Fruit fly (Drosophila melanogaster): ENCODE results near the gene CG33710.

Gene CG33710

DNA sequence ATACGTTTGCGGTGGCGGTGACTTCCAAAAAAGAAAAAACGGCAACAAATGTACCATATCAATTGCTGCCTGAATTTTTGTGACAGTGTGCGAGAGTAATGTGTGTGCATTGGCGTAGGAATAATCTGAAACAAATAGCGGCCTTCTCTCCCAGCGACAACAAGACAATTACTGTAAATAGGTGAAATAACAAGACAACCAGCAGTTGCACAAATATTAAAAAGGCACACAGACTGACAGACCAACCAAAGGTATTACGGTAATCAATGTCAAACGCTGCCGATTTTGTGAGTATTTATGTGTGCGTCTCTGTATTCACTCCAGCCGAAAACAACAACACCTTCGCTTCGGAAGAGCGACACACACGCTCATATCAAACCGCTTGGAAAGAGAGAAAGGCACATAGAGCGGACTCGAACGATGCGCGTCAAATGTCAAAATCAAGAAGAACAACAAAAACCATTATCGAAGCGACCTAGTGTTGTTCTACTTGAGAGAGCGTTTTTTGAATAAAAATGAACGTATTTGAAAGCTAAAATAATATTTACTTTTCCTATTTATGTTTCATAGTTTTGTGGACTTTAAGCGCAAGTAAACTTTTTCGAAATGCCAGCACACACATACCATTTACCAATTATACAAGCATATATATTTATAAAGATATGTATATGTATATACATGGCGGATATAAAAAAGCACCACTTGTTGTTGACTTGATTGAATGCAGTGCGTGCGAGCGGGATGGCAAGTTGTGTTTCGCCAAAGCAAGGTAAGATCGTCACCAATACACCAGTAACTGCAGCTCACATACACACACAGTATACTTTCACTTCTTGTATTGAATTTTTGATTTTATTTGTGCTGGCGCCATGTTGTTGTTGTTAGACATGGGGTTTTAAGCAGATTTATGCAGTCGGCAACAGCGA, 45.5 kb downstream of the CG33710 start (continued):
- peak; percentile 42; the same call in 2 of the 3 replicates for TF ChIP-seq CG34422 (GFP tag; IDR thresholded peaks at IDR 0.05)
- TF ChIP-seq ash1 (GFP tag; optimal IDR thresholded peaks at IDR 0.05), result peak; percentile 32
- peak; percentile 16 for TF ChIP-seq Six4 (GFP tag; optimal IDR thresholded peaks at IDR 0.05)
- no peak for TF ChIP-seq nerfin-2 (GFP tag; IDR thresholded peaks at IDR 0.05; ENCODE audit: partially characterized antibody)
- peak; percentile 75 for TF ChIP-seq pnt (GFP tag; optimal IDR thresholded peaks at IDR 0.05)
- no peak for TF ChIP-seq run (tag; optimal IDR thresholded peaks at IDR 0.05)
- TF ChIP-seq hth (optimal IDR thresholded peaks at IDR 0.05), result no peak
- TF ChIP-seq abd-A (tag; optimal IDR thresholded peaks at IDR 0.05), result peak; percentile 65
- peak; percentile 27 for TF ChIP-seq CG7839 (tag; optimal IDR thresholded peaks at IDR 0.05)
- TF ChIP-seq CG17829 (tag; optimal IDR thresholded peaks at IDR 0.05), result peak; percentile 20
- TF ChIP-seq vnd (GFP tag; IDR thresholded peaks at IDR 0.05; ENCODE audit: partially characterized antibody), result no peak
- peak; percentile 13 for TF ChIP-seq fu2 (GFP tag; optimal IDR thresholded peaks at IDR 0.05)
- TF ChIP-seq luna (GFP tag; optimal IDR thresholded peaks at IDR 0.05), result no peak
- peak; percentile 31 for TF ChIP-seq Nf-YB (GFP tag; optimal IDR thresholded peaks at IDR 0.05)
- no peak for TF ChIP-seq gcm2 (GFP tag; optimal IDR thresholded peaks at IDR 0.05)
- peak; percentile 34 to 43 for TF ChIP-seq chif (GFP tag; optimal IDR thresholded peaks at IDR 0.05)
- TF ChIP-seq pros (GFP tag; optimal IDR thresholded peaks at IDR 0.05), result peak; percentile 73
- no peak for TF ChIP-seq corto (GFP tag; optimal IDR thresholded peaks at IDR 0.05)
- TF ChIP-seq CG33213 (GFP tag; optimal IDR thresholded peaks at IDR 0.05), result peak; percentile 49
- TF ChIP-seq CG11456 (GFP tag; IDR thresholded peaks at IDR 0.05), result peak; percentile 62; the same call in 1 of the 3 replicates
- no peak for TF ChIP-seq usp (GFP tag; optimal IDR thresholded peaks at IDR 0.05)
- TF ChIP-seq sqz (GFP tag; optimal IDR thresholded peaks at IDR 0.05), result peak; percentile 42
- no peak for TF ChIP-seq CG4404 (GFP tag; IDR thresholded peaks at IDR 0.05)
- no peak for TF ChIP-seq MESR4 (GFP tag; optimal IDR thresholded peaks at IDR 0.05)
- no peak for TF ChIP-seq CG13287 (GFP tag; IDR thresholded peaks at IDR 0.05; ENCODE audit: partially characterized antibody)
- TF ChIP-seq oc (tag; optimal IDR thresholded peaks at IDR 0.05), result peak; percentile 71
- peak; percentile 48 for TF ChIP-seq CG11696 (GFP tag; IDR thresholded peaks at IDR 0.05)
- no peak for TF ChIP-seq fru (optimal IDR thresholded peaks at IDR 0.05)
- peak; percentile 47 for TF ChIP-seq Mad (GFP tag; optimal IDR thresholded peaks at IDR 0.05)
- TF ChIP-seq CG17186 (GFP tag; optimal IDR thresholded peaks at IDR 0.05), result no peak
- no peak for TF ChIP-seq Doc3 (GFP tag; IDR thresholded peaks at IDR 0.05; ENCODE audit: partially characterized antibody)
- TF ChIP-seq gt (GFP tag; IDR thresholded peaks at IDR 0.05), result no peak
- peak; percentile 27 for TF ChIP-seq CG12744 (GFP tag; optimal IDR thresholded peaks at IDR 0.05)
- TF ChIP-seq dan (GFP tag; IDR thresholded peaks at IDR 0.05), result no peak
- TF ChIP-seq CG3838 (GFP tag; optimal IDR thresholded peaks at IDR 0.05), result peak; percentile 10
- TF ChIP-seq gfzf (GFP tag; optimal IDR thresholded peaks at IDR 0.05), result no peak
- TF ChIP-seq CG8478 (optimal IDR thresholded peaks at IDR 0.05), result no peak
- peak; percentile 52; the same call in 1 of the 3 replicates for TF ChIP-seq z (GFP tag; IDR thresholded peaks at IDR 0.05)
- no peak; the same call in 2 of the 3 replicates for TF ChIP-seq Aef1 (GFP tag; IDR thresholded peaks at IDR 0.05)
- peak; percentile 78 for TF ChIP-seq CG10431 (GFP tag; optimal IDR thresholded peaks at IDR 0.05)
- no peak for TF ChIP-seq lov (optimal IDR thresholded peaks at IDR 0.05)
- TF ChIP-seq lov (GFP tag; IDR thresholded peaks at IDR 0.05), result peak; percentile 87
- no peak for TF ChIP-seq amos (GFP tag; IDR thresholded peaks at IDR 0.05; ENCODE audit: partially characterized antibody)
- peak; percentile 12 for TF ChIP-seq CG4617 (GFP tag; optimal IDR thresholded peaks at IDR 0.05; ENCODE audit: borderline replicate concordance)
- peak; percentile 22 for TF ChIP-seq Max (GFP tag; optimal IDR thresholded peaks at IDR 0.05)
- peak; percentile 35; the same call in 1 of the 3 replicates for TF ChIP-seq dysf (GFP tag; IDR thresholded peaks at IDR 0.05)
- peak; percentile 13 for TF ChIP-seq tx (GFP tag; optimal IDR thresholded peaks at IDR 0.05)
- TF ChIP-seq pzg (GFP tag; optimal IDR thresholded peaks at IDR 0.05), result peak; percentile 6
- TF ChIP-seq her (GFP tag; optimal IDR thresholded peaks at IDR 0.05), result peak; percentile 72
- TF ChIP-seq klu (GFP tag; IDR thresholded peaks at IDR 0.05), result no peak

All from whole organism, embryonic.